Fruit fly (Drosophila melanogaster) Kc167 (cell line): ENCODE results near the gene Pde11.

Source experiments
- Myc ChIP-seq: fragments of >200 bp; optimal IDR thresholded peaks from 2 replicates; lab custom pipeline; 2017; ENCODE audit warnings: missing external identifiers
- Sin3A ChIP-seq: fragments of >200 bp; optimal IDR thresholded peaks from 2 replicates; lab custom pipeline; 2018; ENCODE audit warnings: missing external identifiers
- h ChIP-seq: fragments of >200 bp; optimal IDR thresholded peaks from 3 replicates; lab custom pipeline; 2018; ENCODE audit warnings: missing external identifiers
- insv ChIP-seq: fragments of >200 bp; optimal IDR thresholded peaks from 3 replicates; lab custom pipeline; 2018; ENCODE audit warnings: missing external identifiers
- psq ChIP-seq: fragments of >200 bp; optimal IDR thresholded peaks from 2 replicates; lab custom pipeline; 2017; ENCODE audit warnings: missing external identifiers
- ttk ChIP-seq: sonication (Bioruptor generic); optimal IDR thresholded peaks from 2 replicates; lab custom pipeline; 2017; ENCODE audit warnings: missing external identifiers

DNA sequence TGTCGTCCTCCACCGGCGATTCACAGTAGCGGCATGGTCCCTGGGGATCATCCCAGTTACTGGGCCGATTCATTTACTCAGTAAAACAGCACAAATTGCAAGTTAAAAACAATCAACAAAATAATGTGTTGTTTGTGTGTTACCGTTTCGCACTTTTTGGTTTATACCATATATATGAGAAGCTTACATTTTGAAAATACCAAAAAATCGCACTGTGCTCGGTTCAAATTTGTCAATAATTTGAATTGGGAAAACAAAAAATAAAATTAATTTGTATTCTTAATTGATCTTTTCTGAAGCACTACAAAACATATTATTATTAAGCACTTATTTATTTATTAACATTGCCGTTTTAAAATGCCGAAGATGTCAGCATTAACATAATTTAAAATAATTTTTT is 22.0 kb upstream of the Pde11 start, which contains the start of gene Atac2:
- TF ChIP-seq psq (lab: Kevin White, UChicago), result no peak
- no peak for TF ChIP-seq h (lab: Kevin White, UChicago)
- no peak for TF ChIP-seq insv (lab: Kevin White, UChicago)
- no peak for TF ChIP-seq ttk
- TF ChIP-seq Myc (lab: Kevin White, UChicago), result no peak
- TF ChIP-seq Sin3A, result no peak
